Fruit fly (Drosophila melanogaster) whole organism: ENCODE results near the gene Or74a.

Source experiments
- CG8478 ChIP-seq: fragments of >200 bp; optimal IDR thresholded peaks from 2 replicates; lab custom pipeline; 2018; ENCODE audit warnings: inconsistent platforms
- Dll ChIP-seq: fragments of >200 bp; optimal IDR thresholded peaks from 2 replicates; lab custom pipeline; 2017
- EcR ChIP-seq, 2 experiments: fragments of >200 bp; optimal IDR thresholded peaks; 2 replicates each; lab custom pipeline; 2017; ENCODE audit warnings: missing biosample characterization in 2 of 2, missing genetic modification characterization in 2 of 2, missing genetic modification reagents in 2 of 2
- psq ChIP-seq: fragments of >200 bp; optimal IDR thresholded peaks from 2 replicates; lab custom pipeline; 2017
- usp ChIP-seq: fragments of >200 bp; optimal IDR thresholded peaks from 2 replicates; lab custom pipeline; 2017; ENCODE audit warnings: missing biosample characterization, missing genetic modification characterization, mixed read lengths

DNA sequence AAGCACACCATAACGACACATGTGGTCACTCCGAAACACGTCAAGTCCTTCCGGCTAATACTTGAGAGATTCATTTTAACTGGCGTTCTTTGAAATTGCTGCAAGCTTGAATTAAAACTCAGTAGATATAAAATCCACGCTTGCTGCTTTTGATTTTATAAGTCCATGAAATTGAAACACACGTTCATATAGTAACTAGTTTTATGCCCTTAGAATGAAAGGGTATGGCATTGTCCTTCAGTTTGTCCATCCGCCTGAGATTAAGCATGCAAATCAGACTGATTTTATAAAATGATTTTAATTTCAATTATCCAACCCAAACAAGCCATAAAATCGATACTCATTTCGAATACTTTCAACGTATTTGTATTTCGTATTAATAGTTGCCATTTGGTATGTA lies 15.6 kb upstream of the Or74a start, which contains the start of gene brv2:
- TF ChIP-seq Dll (lab: Kevin White, UChicago) (no peak), usp (no peak), psq (lab: Kevin White, UChicago) (no peak), EcR (GFP tag; optimal IDR thresholded peaks at IDR 0.05; lab: Kevin White, UChicago) (no peak), CG8478 (lab: Kevin White, UChicago) (no peak)
